Fruit fly (Drosophila melanogaster) whole organism, prepupa: ENCODE measurements around the gene Uxs.

Experiments used
- Blimp-1 ChIP-seq: fragments of 200-800 bp; sonication (Bioruptor generic); optimal IDR thresholded peaks from 3 replicates; lab custom pipeline; 2017; ENCODE audit warnings: missing biosample characterization, missing genetic modification characterization, mild to moderate bottlenecking, moderate library complexity, missing genetic modification reagents
- CG10631 ChIP-seq: fragments of 200-800 bp; sonication (Bioruptor generic); optimal IDR thresholded peaks from 2 replicates; lab custom pipeline; 2016; ENCODE audit warnings: missing biosample characterization, missing genetic modification characterization
- CG10669 ChIP-seq: fragments of 200-800 bp; sonication (Bioruptor generic); optimal IDR thresholded peaks from 3 replicates; lab custom pipeline; 2018; ENCODE audit warnings: missing biosample characterization, mild to moderate bottlenecking, missing genetic modification characterization, moderate library complexity
- CG11294 ChIP-seq: fragments of 200-800 bp; sonication (Bioruptor generic); IDR thresholded peaks from 2 replicates; pipeline ENCODE4 v1.3.6; 2022; ENCODE audit warnings: missing biosample characterization, missing genetic modification characterization
- CG11762 ChIP-seq: fragments of 200-800 bp; sonication (Bioruptor generic); optimal IDR thresholded peaks from 3 replicates; lab custom pipeline; 2016; ENCODE audit warnings: missing biosample characterization, missing genetic modification characterization; ENCODE audit not compliant: insufficient read depth
- CG11902 ChIP-seq: fragments of 200-800 bp; sonication (Bioruptor generic); optimal IDR thresholded peaks from 3 replicates; lab custom pipeline; 2016; ENCODE audit warnings: missing biosample characterization, missing genetic modification characterization
- CG15336 ChIP-seq: fragments of 200-800 bp; sonication (Bioruptor generic); IDR thresholded peaks from 2 replicates; pipeline ENCODE4 v1.3.6; 2022; ENCODE audit warnings: missing biosample characterization, missing genetic modification characterization
- CG1621 ChIP-seq: fragments of 200-800 bp; sonication (Bioruptor generic); optimal IDR thresholded peaks from 3 replicates; lab custom pipeline; 2018; ENCODE audit warnings: missing biosample characterization, mild to moderate bottlenecking, missing genetic modification characterization
- CG3032 ChIP-seq: fragments of 200-800 bp; optimal IDR thresholded peaks from 2 replicates; lab custom pipeline; 2019; ENCODE audit warnings: missing biosample characterization, mild to moderate bottlenecking, missing genetic modification characterization, moderate library complexity
- CG31627 ChIP-seq: fragments of 200-800 bp; sonication (Bioruptor generic); optimal IDR thresholded peaks from 3 replicates; lab custom pipeline; 2016; ENCODE audit warnings: missing biosample characterization, missing genetic modification characterization
- CG32006 ChIP-seq: fragments of 200-800 bp; sonication (Bioruptor generic); optimal IDR thresholded peaks from 3 replicates; lab custom pipeline; 2017; ENCODE audit warnings: missing biosample characterization, mild to moderate bottlenecking, missing genetic modification characterization
- CG4318 ChIP-seq: fragments of 200-800 bp; sonication (Bioruptor generic); optimal IDR thresholded peaks from 3 replicates; lab custom pipeline; 2017; ENCODE audit warnings: missing biosample characterization, mild to moderate bottlenecking, missing genetic modification characterization
- CG6163 ChIP-seq: fragments of 200-800 bp; sonication (Bioruptor generic); IDR thresholded peaks from 3 replicates; pipeline ENCODE4 v1.3.6; 2022; ENCODE audit warnings: missing biosample characterization, missing genetic modification characterization
- CG6792 ChIP-seq: fragments of 200-800 bp; sonication (Bioruptor generic); optimal IDR thresholded peaks from 3 replicates; lab custom pipeline; 2016; ENCODE audit warnings: missing biosample characterization, missing genetic modification characterization
- CG7368 ChIP-seq: fragments of 200-800 bp; sonication (Bioruptor generic); optimal IDR thresholded peaks from 3 replicates; lab custom pipeline; 2016; ENCODE audit warnings: missing biosample characterization, missing genetic modification characterization
- CG8632 ChIP-seq: fragments of 200-800 bp; sonication (Bioruptor generic); optimal IDR thresholded peaks from 3 replicates; lab custom pipeline; 2016; ENCODE audit warnings: missing biosample characterization, missing genetic modification characterization
- Eip75B ChIP-seq: fragments of 200-800 bp; sonication (Bioruptor generic); optimal IDR thresholded peaks from 3 replicates; lab custom pipeline; 2016; ENCODE audit warnings: missing biosample characterization, missing genetic modification characterization
- Eip78C ChIP-seq: fragments of 200-800 bp; sonication (Bioruptor generic); peaks from one replicate; lab custom pipeline; 2016; ENCODE audit warnings: missing biosample characterization, missing genetic modification characterization
- Eip93F ChIP-seq: fragments of 200-800 bp; sonication (Bioruptor generic); optimal IDR thresholded peaks from 2 replicates; lab custom pipeline; 2016; ENCODE audit warnings: missing biosample characterization, mild to moderate bottlenecking, missing genetic modification characterization
- Ets21C ChIP-seq: fragments of 200-800 bp; sonication (Bioruptor generic); optimal IDR thresholded peaks from 3 replicates; lab custom pipeline; 2016; ENCODE audit warnings: missing biosample characterization, missing genetic modification characterization
- Ets96B ChIP-seq: fragments of 200-800 bp; optimal IDR thresholded peaks from 2 replicates; lab custom pipeline; 2019; ENCODE audit warnings: missing biosample characterization, mild to moderate bottlenecking, missing genetic modification characterization, moderate library complexity
- Gug ChIP-seq: fragments of 200-800 bp; sonication (Bioruptor generic); IDR thresholded peaks from 2 replicates; pipeline ENCODE4 v1.3.6; 2022; ENCODE audit warnings: missing biosample characterization, missing genetic modification characterization
- Hr39 ChIP-seq: fragments of 200-800 bp; sonication (Bioruptor generic); optimal IDR thresholded peaks from 2 replicates; lab custom pipeline; 2016; ENCODE audit warnings: missing biosample characterization, missing genetic modification characterization
- Lpt ChIP-seq: fragments of 200-800 bp; sonication (Bioruptor generic); optimal IDR thresholded peaks from 3 replicates; lab custom pipeline; 2016; ENCODE audit warnings: missing biosample characterization, missing genetic modification characterization
- Smox ChIP-seq: fragments of 200-800 bp; sonication (Bioruptor generic); optimal IDR thresholded peaks from 3 replicates; lab custom pipeline; 2016; ENCODE audit warnings: missing biosample characterization, missing genetic modification characterization
- Sox14 ChIP-seq: fragments of 200-800 bp; sonication (Bioruptor generic); optimal IDR thresholded peaks from 3 replicates; lab custom pipeline; 2016; ENCODE audit warnings: missing biosample characterization, missing genetic modification characterization
- Sox15 ChIP-seq: fragments of 200-800 bp; sonication (Bioruptor generic); optimal IDR thresholded peaks from 3 replicates; lab custom pipeline; 2016; ENCODE audit warnings: missing biosample characterization, missing genetic modification characterization
- achi ChIP-seq: fragments of 200-800 bp; sonication (Bioruptor generic); optimal IDR thresholded peaks from 3 replicates; lab custom pipeline; 2016; ENCODE audit warnings: missing biosample characterization, missing genetic modification characterization
- acj6 ChIP-seq: fragments of 200-800 bp; sonication (Bioruptor generic); optimal IDR thresholded peaks from 3 replicates; lab custom pipeline; 2016; ENCODE audit warnings: missing biosample characterization, missing genetic modification characterization
- cyc ChIP-seq: fragments of 200-800 bp; sonication (Bioruptor generic); optimal IDR thresholded peaks from 3 replicates; lab custom pipeline; 2016; ENCODE audit warnings: missing biosample characterization, missing genetic modification characterization
- dac ChIP-seq: fragments of 200-800 bp; sonication (Bioruptor generic); optimal IDR thresholded peaks from 2 replicates; lab custom pipeline; 2017; ENCODE audit warnings: missing biosample characterization, mild to moderate bottlenecking, missing genetic modification characterization
- dsx ChIP-seq: fragments of 200-800 bp; optimal IDR thresholded peaks from 3 replicates; lab custom pipeline; 2019; ENCODE audit warnings: missing biosample characterization, mild to moderate bottlenecking, missing genetic modification characterization, moderate library complexity; ENCODE audit not compliant: poor library complexity, severe bottlenecking
- eg ChIP-seq: fragments of 200-800 bp; sonication (Bioruptor generic); IDR thresholded peaks from 3 replicates; pipeline ENCODE4 v1.3.6; 2022; ENCODE audit warnings: missing biosample characterization, missing genetic modification characterization
- esn ChIP-seq: fragments of 200-800 bp; sonication (Bioruptor generic); optimal IDR thresholded peaks from 2 replicates; lab custom pipeline; 2016; ENCODE audit warnings: missing biosample characterization, mild to moderate bottlenecking, missing genetic modification characterization, moderate library complexity
- fd59A ChIP-seq: fragments of 200-800 bp; sonication (Bioruptor generic); optimal IDR thresholded peaks from 2 replicates; lab custom pipeline; 2017; ENCODE audit warnings: missing biosample characterization, mild to moderate bottlenecking, missing genetic modification characterization, missing genetic modification reagents
- fd85E ChIP-seq: fragments of 200-800 bp; sonication (Bioruptor generic); optimal IDR thresholded peaks from 3 replicates; lab custom pipeline; 2016; ENCODE audit warnings: missing biosample characterization, missing genetic modification characterization
- fkh ChIP-seq: fragments of 200-800 bp; sonication (Bioruptor generic); optimal IDR thresholded peaks from 3 replicates; lab custom pipeline; 2017; ENCODE audit warnings: missing biosample characterization, mild to moderate bottlenecking, missing genetic modification characterization, moderate library complexity
- lz ChIP-seq: fragments of 200-800 bp; sonication (Bioruptor generic); optimal IDR thresholded peaks from 3 replicates; lab custom pipeline; 2016; ENCODE audit warnings: missing biosample characterization, missing genetic modification characterization
- net ChIP-seq: fragments of 200-800 bp; sonication (Bioruptor generic); optimal IDR thresholded peaks from 3 replicates; lab custom pipeline; 2016; ENCODE audit warnings: missing biosample characterization, missing genetic modification characterization
- pdm3 ChIP-seq: fragments of 200-800 bp; sonication (Bioruptor generic); optimal IDR thresholded peaks from 3 replicates; lab custom pipeline; 2016; ENCODE audit warnings: missing biosample characterization, missing genetic modification characterization
- salr ChIP-seq, 2 experiments: fragments of 200-800 bp; sonication (Bioruptor generic); optimal IDR thresholded peaks; 3 replicates each; lab custom pipeline; 2016 to 2018; ENCODE audit warnings: missing biosample characterization in 2 of 2, missing genetic modification characterization in 2 of 2, mild to moderate bottlenecking in 1 of 2
- ss ChIP-seq, 2 experiments: fragments of 200-800 bp; sonication (Bioruptor generic); optimal IDR thresholded peaks; 2 replicates in 1 of 2; 3 replicates in 1 of 2; lab custom pipeline; 2017 to 2018; ENCODE audit warnings: mild to moderate bottlenecking in 2 of 2, missing biosample characterization in 2 of 2, missing genetic modification characterization in 2 of 2, moderate library complexity in 1 of 2
- svp ChIP-seq: fragments of 200-800 bp; sonication (Bioruptor generic); peaks from one replicate; lab custom pipeline; 2016; ENCODE audit warnings: missing biosample characterization, missing genetic modification characterization

The Uxs gene

DNA sequence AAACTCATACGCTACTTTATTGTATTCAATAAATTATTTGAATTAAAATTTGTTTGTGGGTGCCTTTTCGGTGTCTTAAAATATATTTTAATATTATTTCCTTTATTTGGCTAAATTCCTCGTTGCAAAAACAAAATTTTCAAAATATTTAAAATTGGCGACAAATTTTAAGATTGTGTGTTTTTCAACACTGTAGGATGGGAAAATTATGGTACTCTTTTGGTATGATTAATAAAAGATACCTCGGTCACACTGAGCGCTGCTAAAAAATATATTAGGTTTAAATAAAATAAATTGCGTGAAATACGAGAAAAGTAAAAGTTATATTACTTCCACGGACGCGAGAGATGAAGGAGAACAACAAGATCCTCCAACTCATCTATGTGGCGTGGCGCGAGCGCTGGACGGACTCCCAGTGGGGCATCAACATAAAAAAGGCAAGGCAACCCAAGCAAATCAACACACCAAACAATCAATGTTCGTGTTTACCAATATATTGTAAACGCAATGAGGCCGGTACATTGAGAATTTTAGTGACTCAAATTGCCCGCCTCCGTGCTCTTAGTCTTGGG is 10.4 kb downstream of the Uxs start, which contains the start of gene MED24:
MED24 (plus strand) TSS at position 229 of the 572 bp plus-strand sequence.
- peak; percentile 21 for TF ChIP-seq esn (GFP tag; lab: Kevin White, UChicago)
- TF ChIP-seq CG1621 = no peak
- TF ChIP-seq CG3032 (tag; lab: Kevin White, UChicago) = peak; percentile 0
- TF ChIP-seq Lpt = no peak
- no peak for TF ChIP-seq Blimp-1

DNA sequence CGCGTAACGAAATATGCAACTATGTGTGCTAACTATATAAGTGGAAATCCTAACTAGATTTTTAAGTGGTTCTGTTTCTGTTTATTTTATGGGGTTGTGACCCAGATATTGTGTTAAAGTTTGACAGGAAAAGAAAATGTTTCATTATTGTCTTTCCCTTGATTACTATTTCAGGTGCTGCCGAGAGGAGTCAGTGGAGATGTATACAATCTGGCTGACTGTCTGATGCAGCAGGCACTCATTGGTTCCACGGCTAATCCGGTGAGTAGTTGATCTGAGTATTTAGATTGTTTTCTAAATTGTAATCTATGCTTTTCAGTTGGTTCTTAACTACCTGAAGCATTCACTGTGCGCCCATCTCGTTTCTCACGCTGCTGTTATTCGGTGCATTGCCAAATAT is 12.3 kb downstream of the Uxs start, which contains the start of gene CG7387:
CG7387 (minus strand) TSS at position 101 of the 400 bp plus-strand sequence.
- TF ChIP-seq Eip78C (no peak), Eip75B (GFP tag; lab: Kevin White, UChicago) (no peak), CG11294 (GFP tag; lab: Robert Waterston, UW) (no peak), Lpt (no peak), CG7368 (no peak), fd59A (GFP tag; lab: Kevin White, UChicago) (no peak), esn (GFP tag; lab: Kevin White, UChicago) (no peak), CG10669 (no peak), CG11902 (GFP tag; lab: Kevin White, UChicago) (no peak), CG4318 (GFP tag; lab: Kevin White, UChicago) (no peak), CG10631 (GFP tag; lab: Kevin White, UChicago) (no peak), CG8632 (GFP tag; lab: Kevin White, UChicago) (no peak), salr (GFP tag; optimal IDR thresholded peaks at IDR 0.05; lab: Kevin White, UChicago) (no peak), dsx (GFP tag; lab: Kevin White, UChicago) (no peak), net (GFP tag; lab: Kevin White, UChicago) (no peak)

DNA sequence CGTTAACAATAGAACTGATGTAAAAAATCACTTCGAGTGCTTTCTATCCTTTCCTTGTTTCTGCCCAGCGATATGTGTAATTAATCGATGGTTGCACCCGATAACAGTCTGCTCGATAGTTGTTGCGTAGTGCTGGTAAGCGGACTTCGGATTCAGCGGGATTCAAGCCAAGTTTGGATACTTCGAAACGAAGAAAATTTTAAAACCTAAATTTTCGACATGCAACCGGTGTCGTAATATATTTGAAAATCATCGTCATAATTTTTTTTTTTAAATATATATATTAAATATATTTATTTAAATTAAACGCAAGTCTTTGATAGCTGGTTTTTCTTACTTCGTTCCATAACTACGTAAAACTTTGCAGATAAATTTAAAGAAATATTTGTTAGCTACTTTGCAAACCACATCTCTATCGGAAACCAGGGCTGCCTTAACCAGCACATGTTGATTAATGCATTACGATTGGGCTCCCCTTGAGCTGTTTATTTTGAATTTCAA is 17.1 kb downstream of the Uxs start, which contains the start of the genes UbcE2M and Dhps:
UbcE2M (minus strand) TSS at position 209 of the 501 bp plus-strand sequence.
Dhps (plus strand) TSS at position 429 of the 501 bp plus-strand sequence.
- peak; percentile 74 for TF ChIP-seq CG31627
- peak; percentile 20 for TF ChIP-seq achi (GFP tag; lab: Kevin White, UChicago)
- TF ChIP-seq CG10631 (GFP tag; lab: Kevin White, UChicago) = peak; percentile 89
- TF ChIP-seq Lpt = no peak
- no peak for TF ChIP-seq ss (GFP tag; optimal IDR thresholded peaks at IDR 0.05; lab: Kevin White, UChicago)
- peak; percentile 73 for TF ChIP-seq lz (GFP tag; lab: Kevin White, UChicago)
- TF ChIP-seq Eip75B (GFP tag; lab: Kevin White, UChicago) = no peak
- TF ChIP-seq cyc (GFP tag; lab: Kevin White, UChicago) = peak; percentile 69
- no peak for TF ChIP-seq fd85E (GFP tag; lab: Kevin White, UChicago)
- no peak for TF ChIP-seq svp (GFP tag; lab: Kevin White, UChicago)
- peak in 1 of 2 experiments; percentile 6 for TF ChIP-seq salr (GFP tag; optimal IDR thresholded peaks at IDR 0.05; lab: Kevin White, UChicago)
- TF ChIP-seq dsx (GFP tag; lab: Kevin White, UChicago) = no peak
- TF ChIP-seq CG10669 = no peak
- no peak for TF ChIP-seq CG1621
- TF ChIP-seq Gug (GFP tag; lab: Robert Waterston, UW) = no peak; the same call in none of the 2 replicates
- peak; percentile 76 for TF ChIP-seq Sox15
- no peak for TF ChIP-seq Smox (GFP tag; lab: Kevin White, UChicago)
- no peak for TF ChIP-seq fkh
- TF ChIP-seq esn (GFP tag; lab: Kevin White, UChicago) = peak; percentile 63
- TF ChIP-seq CG8632 (GFP tag; lab: Kevin White, UChicago) = peak; percentile 52
- peak; percentile 55 for TF ChIP-seq CG15336 (GFP tag; lab: Robert Waterston, UW)
- TF ChIP-seq CG4318 (GFP tag; lab: Kevin White, UChicago) = no peak
- peak; percentile 41 for TF ChIP-seq CG6792 (GFP tag; lab: Kevin White, UChicago)
- TF ChIP-seq CG6163 = peak; percentile 62; the same call in 1 of the 3 replicates
- peak; percentile 60 for TF ChIP-seq CG11902 (GFP tag; lab: Kevin White, UChicago)
- peak; percentile 23 for TF ChIP-seq Sox14 (GFP tag; lab: Kevin White, UChicago)
- no peak for TF ChIP-seq fd59A (GFP tag; lab: Kevin White, UChicago)
- peak; percentile 11; the same call in 1 of the 2 replicates for TF ChIP-seq CG11294 (GFP tag; lab: Robert Waterston, UW)
- peak; percentile 69 for TF ChIP-seq CG3032 (tag; lab: Kevin White, UChicago)
- TF ChIP-seq Ets21C = no peak
- peak; percentile 65 for TF ChIP-seq Ets96B (tag; lab: Kevin White, UChicago)
- TF ChIP-seq eg = peak; percentile 72; the same call in 2 of the 3 replicates
- no peak for TF ChIP-seq dac (GFP tag; lab: Kevin White, UChicago)
- peak; percentile 29 for TF ChIP-seq Hr39 (GFP tag; lab: Kevin White, UChicago)
- TF ChIP-seq Eip93F = peak; percentile 10
- peak; percentile 28 for TF ChIP-seq CG32006 (GFP tag; lab: Kevin White, UChicago)
- peak; percentile 34 for TF ChIP-seq CG11762 (GFP tag; lab: Kevin White, UChicago)
- TF ChIP-seq net (GFP tag; lab: Kevin White, UChicago) = no peak
- no peak for TF ChIP-seq pdm3 (GFP tag; lab: Kevin White, UChicago)
- TF ChIP-seq Blimp-1 = peak; percentile 58
- no peak for TF ChIP-seq Eip78C
- peak; percentile 67 for TF ChIP-seq acj6 (GFP tag; lab: Kevin White, UChicago)
